Worm (Caenorhabditis elegans): Measurements from ENCODE around the gene dcaf-1.
A peak's percentile ranks its signal among the peaks of the same experiment; 100 is the strongest.

dcaf-1 gene

DNA sequence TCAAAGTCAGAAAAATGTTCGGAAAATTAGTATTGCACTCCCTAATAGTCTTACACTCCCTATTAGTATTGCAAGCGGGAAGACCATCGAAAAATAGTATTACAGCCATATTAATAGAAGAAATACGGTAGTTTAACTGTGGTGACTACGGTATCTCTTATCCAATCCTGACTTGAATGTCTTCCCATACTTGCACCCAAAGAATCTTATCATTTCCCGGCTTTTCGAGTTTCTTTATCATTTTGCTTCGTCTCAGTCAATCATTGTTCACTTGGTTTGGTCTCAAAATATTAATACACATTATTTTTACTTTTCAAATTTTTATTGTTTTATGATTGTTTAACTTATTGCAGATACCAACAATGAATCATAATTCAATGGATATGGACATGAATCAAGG lies 53.3 kb downstream of the dcaf-1 start, which contains the start of gene F58G6.3:
F58G6.3 (plus strand) TSS at position 352 of the 400 bp plus-strand sequence.
- no peak for TF ChIP-seq K02D7.2 (tag; optimal IDR thresholded peaks at IDR 0.05)
- TF ChIP-seq ahr-1 (tag; optimal IDR thresholded peaks at IDR 0.05): no peak

DNA sequence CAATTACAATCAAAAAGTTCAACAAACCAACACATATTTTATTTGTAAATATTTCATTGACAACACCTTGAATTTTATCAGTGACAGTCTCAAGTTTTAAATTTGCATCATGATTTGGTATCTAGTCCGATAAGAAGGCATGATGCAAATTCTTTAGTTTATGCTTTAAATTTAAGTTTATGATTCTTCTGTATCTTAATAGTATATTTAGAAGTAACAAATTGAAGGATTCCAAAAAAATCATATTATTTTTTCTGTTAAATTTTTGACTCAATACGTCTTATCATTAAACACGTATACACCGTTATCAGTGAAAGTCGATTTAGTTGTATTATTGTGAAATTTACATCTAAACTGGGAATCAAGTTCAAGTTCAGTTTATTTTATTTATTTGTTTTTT lies 55.3 kb downstream of the dcaf-1 start, which contains the start of gene chca-1:
chca-1 (plus strand) TSS at position 161 of the 400 bp plus-strand sequence.
- TF ChIP-seq elt-2 (tag; optimal IDR thresholded peaks at IDR 0.05) (peak; percentile 69), sox-4 (tag; optimal IDR thresholded peaks at IDR 0.05) (no peak), mec-3 (tag; optimal IDR thresholded peaks at IDR 0.05; ENCODE audit: borderline replicate concordance) (no peak)

DNA sequence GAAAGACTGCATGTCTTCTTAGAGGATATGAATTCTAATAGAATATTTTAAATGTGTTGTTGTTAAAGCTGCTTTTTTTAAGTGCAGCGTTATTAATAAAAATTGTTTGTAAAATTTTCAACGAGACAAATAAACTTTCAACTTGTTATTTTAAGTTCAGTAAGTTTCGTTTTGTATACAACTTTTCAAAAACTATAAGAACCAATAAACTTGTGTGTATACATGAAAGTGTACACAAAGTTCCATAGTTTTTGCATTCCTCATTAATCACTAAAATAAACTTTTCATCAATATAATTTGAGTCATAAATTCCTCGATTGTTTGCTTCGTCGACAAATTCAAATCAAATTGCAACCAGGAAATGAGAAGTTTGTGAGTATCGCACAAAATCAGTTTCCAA lies 57.8 kb downstream of the dcaf-1 start, which contains the start of gene srm-3:
srm-3 (plus strand) TSS at position 301 of the 400 bp plus-strand sequence.
- no peak for TF ChIP-seq pax-1 (tag; optimal IDR thresholded peaks at IDR 0.05)
- TF ChIP-seq hlh-8 (tag; optimal IDR thresholded peaks at IDR 0.05): no peak
- TF ChIP-seq ceh-14 (tag; optimal IDR thresholded peaks at IDR 0.05): no peak
- TF ChIP-seq dve-1 (tag; optimal IDR thresholded peaks at IDR 0.05): no peak
- no peak for TF ChIP-seq ahr-1 (tag; optimal IDR thresholded peaks at IDR 0.05)
- TF ChIP-seq ceh-30 (tag; optimal IDR thresholded peaks at IDR 0.05): no peak
- no peak for TF ChIP-seq K09A11.1 (tag; optimal IDR thresholded peaks at IDR 0.05; ENCODE audit: insufficient read depth)
- no peak for TF ChIP-seq ceh-9 (tag; optimal IDR thresholded peaks at IDR 0.05)
- no peak for TF ChIP-seq unc-42 (tag; optimal IDR thresholded peaks at IDR 0.05)
- no peak for TF ChIP-seq hlh-13 (GFP tag; optimal IDR thresholded peaks at IDR 0.05)
- TF ChIP-seq ref-2 (tag; optimal IDR thresholded peaks at IDR 0.05): no peak
- TF ChIP-seq hlh-30 (tag; optimal IDR thresholded peaks at IDR 0.05; ENCODE audit: insufficient read depth): no peak
- TF ChIP-seq ceh-34 (tag; optimal IDR thresholded peaks at IDR 0.05): no peak
- no peak for TF ChIP-seq C08G9.2 (tag; optimal IDR thresholded peaks at IDR 0.05)
- TF ChIP-seq zip-5 (tag; optimal IDR thresholded peaks at IDR 0.05): no peak
- no peak for TF ChIP-seq sox-4 (tag; optimal IDR thresholded peaks at IDR 0.05)
- TF ChIP-seq nhr-11 (tag; optimal IDR thresholded peaks at IDR 0.05): no peak
- no peak for TF ChIP-seq madf-2 (tag; optimal IDR thresholded peaks at IDR 0.05)
- no peak for TF ChIP-seq ceh-18 (tag; optimal IDR thresholded peaks at IDR 0.05)
- TF ChIP-seq pat-9 (tag; optimal IDR thresholded peaks at IDR 0.05): no peak

DNA sequence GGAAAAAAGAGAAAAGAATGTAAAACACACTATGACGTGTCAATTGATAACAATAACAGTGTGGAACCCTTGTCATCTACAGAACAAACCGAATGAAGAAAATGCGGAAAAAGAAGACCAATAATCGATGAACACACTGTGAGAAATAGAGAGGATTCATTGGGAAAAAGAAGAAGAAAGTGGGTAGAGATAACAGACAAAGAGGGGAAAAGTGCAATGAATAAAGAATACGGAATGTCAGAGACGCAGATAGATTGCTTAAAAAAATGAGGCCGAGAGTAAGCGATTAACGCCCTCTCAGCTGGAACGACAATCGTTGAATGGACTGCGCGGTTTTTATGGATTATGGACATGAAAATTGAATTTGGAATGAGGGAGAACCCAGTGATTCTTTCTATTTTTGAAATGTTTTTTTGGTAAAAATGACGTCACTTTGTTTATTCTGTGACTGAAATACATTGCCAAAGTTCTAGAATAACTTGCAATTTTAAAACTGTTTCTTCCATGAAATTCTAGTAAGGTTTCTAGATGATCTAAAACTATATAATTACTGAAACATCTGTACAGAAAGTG lies 58.6 kb downstream of the dcaf-1 start, which contains the start of gene amph-1:
amph-1 (minus strand) TSS at position 85 of the 573 bp plus-strand sequence.
- TF ChIP-seq gmeb-2 (tag; optimal IDR thresholded peaks at IDR 0.05) (no peak), unc-86 (tag; optimal IDR thresholded peaks at IDR 0.05) (no peak), fkh-10 (GFP tag; optimal IDR thresholded peaks at IDR 0.05) (no peak), mec-3 (tag; optimal IDR thresholded peaks at IDR 0.05; ENCODE audit: borderline replicate concordance) (no peak), K02D7.2 (tag; optimal IDR thresholded peaks at IDR 0.05) (no peak), dve-1 (tag; optimal IDR thresholded peaks at IDR 0.05) (peak; percentile 0), unc-55 (GFP tag; optimal IDR thresholded peaks at IDR 0.05) (peak; percentile 25), ttx-3 (tag; optimal IDR thresholded peaks at IDR 0.05) (no peak), pros-1 (tag; optimal IDR thresholded peaks at IDR 0.05) (no peak), ceh-24 (tag; optimal IDR thresholded peaks at IDR 0.05) (no peak), madf-2 (tag; optimal IDR thresholded peaks at IDR 0.05) (no peak), elt-2 (tag; optimal IDR thresholded peaks at IDR 0.05) (no peak), hlh-30 (tag; optimal IDR thresholded peaks at IDR 0.05; ENCODE audit: insufficient read depth) (no peak), ceh-31 (tag; optimal IDR thresholded peaks at IDR 0.05) (peak; percentile 43), T23F11.4 (GFP tag; optimal IDR thresholded peaks at IDR 0.05) (no peak), ama-1 (optimal IDR thresholded peaks at IDR 0.05) (no peak), eyg-1 (tag; optimal IDR thresholded peaks at IDR 0.05) (no peak), hlh-8 (tag; optimal IDR thresholded peaks at IDR 0.05) (no peak), pax-1 (tag; optimal IDR thresholded peaks at IDR 0.05) (no peak), nfya-1 (tag; optimal IDR thresholded peaks at IDR 0.05) (peak; percentile 17), unc-42 (tag; optimal IDR thresholded peaks at IDR 0.05) (peak; percentile 11), ref-2 (tag; optimal IDR thresholded peaks at IDR 0.05) (no peak)
